Worm (Caenorhabditis elegans) whole organism, L4 larva: ENCODE measurements around the gene mboa-4.
A peak's percentile ranks its signal among the peaks of the same experiment; 100 is the strongest.

Experiments
- F37D6.2 ChIP-seq: sonication (generic microtip); optimal IDR thresholded peaks from 2 replicates; lab custom pipeline; 2016; ENCODE audit warnings: mild to moderate bottlenecking, missing genetic modification characterization, missing compliant biosample characterization
- F49E8.2 ChIP-seq: sonication (generic microtip); optimal IDR thresholded peaks from 2 replicates; lab custom pipeline; 2016; ENCODE audit warnings: missing compliant biosample characterization, mild to moderate bottlenecking, missing genetic modification characterization, borderline replicate concordance
- R02D3.7 ChIP-seq: fragments of 150-350 bp; sonication (generic microtip); optimal IDR thresholded peaks from 3 replicates; lab custom pipeline; 2014; ENCODE audit warnings: missing biosample characterization, missing genetic modification characterization
- Y48G9A.11 ChIP-seq: fragments of 200-800 bp; sonication (Bioruptor generic); IDR thresholded peaks from 2 replicates; pipeline ENCODE4 v1.3.6; 2022; ENCODE audit warnings: missing genetic modification reagents, missing genetic modification characterization, missing compliant biosample characterization
- ZK546.5 ChIP-seq, 2 experiments: sonication (generic microtip); optimal IDR thresholded peaks; 2 replicates each; lab custom pipeline; 2017; ENCODE audit warnings: missing biosample characterization in 2 of 2, missing genetic modification characterization in 2 of 2
- attf-4 ChIP-seq: sonication (generic microtip); optimal IDR thresholded peaks from 3 replicates; lab custom pipeline; 2017; ENCODE audit warnings: missing biosample characterization, missing genetic modification characterization
- ceh-20 ChIP-seq: fragments of 200-800 bp; sonication (Bioruptor generic); IDR thresholded peaks from 2 replicates; pipeline ENCODE4 v1.3.6; 2022; ENCODE audit warnings: missing genetic modification reagents, missing genetic modification characterization, missing compliant biosample characterization
- ceh-32 ChIP-seq: sonication (generic microtip); optimal IDR thresholded peaks from 2 replicates; lab custom pipeline; 2016; ENCODE audit warnings: mild to moderate bottlenecking, missing genetic modification characterization, missing compliant biosample characterization; ENCODE audit not compliant: poor library complexity
- ceh-44 ChIP-seq: fragments of 200-800 bp; sonication (Bioruptor generic); IDR thresholded peaks from 2 replicates; pipeline ENCODE4 v1.3.6; 2022; ENCODE audit warnings: missing genetic modification reagents, missing genetic modification characterization, missing compliant biosample characterization
- ceh-62 ChIP-seq: sonication (generic microtip); optimal IDR thresholded peaks from 2 replicates; lab custom pipeline; 2017; ENCODE audit warnings: missing biosample characterization, missing genetic modification characterization
- ctbp-1 ChIP-seq: fragments of 200-800 bp; sonication (Bioruptor generic); IDR thresholded peaks from 2 replicates; pipeline ENCODE4 v1.3.6; 2022; ENCODE audit warnings: missing genetic modification reagents, missing genetic modification characterization, missing compliant biosample characterization
- daf-16 ChIP-seq, 3 experiments: sonication (generic microtip); optimal IDR thresholded peaks; 2 replicates each; lab custom pipeline; 2016 to 2017; ENCODE audit warnings: missing genetic modification characterization in 3 of 3, missing genetic modification reagents in 3 of 3, mild to moderate bottlenecking in 2 of 3, missing compliant biosample characterization in 2 of 3, missing biosample characterization in 1 of 3, moderate library complexity in 1 of 3
- daf-19 ChIP-seq: fragments of 200-800 bp; sonication (Bioruptor generic); conservative IDR thresholded peaks from 2 replicates; pipeline ENCODE4 v1.3.6; 2022; ENCODE audit warnings: missing genetic modification characterization, missing compliant biosample characterization
- daf-8 ChIP-seq: fragments of 200-800 bp; sonication (Bioruptor generic); IDR thresholded peaks from 2 replicates; pipeline ENCODE4 v1.3.6; 2022; ENCODE audit warnings: missing genetic modification characterization, missing compliant biosample characterization
- dve-1 ChIP-seq: sonication (generic microtip); optimal IDR thresholded peaks from 2 replicates; lab custom pipeline; 2017; ENCODE audit warnings: antibody characterized with exemption, mild to moderate bottlenecking, missing genetic modification characterization, missing compliant biosample characterization; ENCODE audit not compliant: insufficient read depth
- egl-27 ChIP-seq: sonication (generic microtip); optimal IDR thresholded peaks from 3 replicates; lab custom pipeline; 2017; ENCODE audit warnings: missing biosample characterization, missing genetic modification reagents, missing genetic modification characterization
- fkh-10 ChIP-seq: fragments of 150-350 bp; optimal IDR thresholded peaks from 2 replicates; lab custom pipeline; 2014; ENCODE audit warnings: missing biosample characterization, missing genetic modification reagents, missing genetic modification characterization
- fos-1 ChIP-seq: fragments of 150-350 bp; optimal IDR thresholded peaks from 2 replicates; lab custom pipeline; 2014; ENCODE audit warnings: missing biosample characterization, missing genetic modification characterization
- hif-1 ChIP-seq, 2 experiments: sonication (generic microtip); optimal IDR thresholded peaks; 2 replicates each; lab custom pipeline; 2016 to 2017; ENCODE audit warnings: missing compliant biosample characterization in 2 of 2, missing genetic modification characterization in 2 of 2, missing genetic modification reagents in 2 of 2, missing genotype in 2 of 2, mild to moderate bottlenecking in 1 of 2
- hlh-11 ChIP-seq: fragments of 200-800 bp; sonication (Bioruptor generic); optimal IDR thresholded peaks from 2 replicates; lab custom pipeline; 2018; ENCODE audit warnings: mild to moderate bottlenecking, missing genetic modification characterization, missing compliant biosample characterization
- hlh-30 ChIP-seq: sonication (generic microtip); optimal IDR thresholded peaks from 2 replicates; lab custom pipeline; 2017; ENCODE audit warnings: antibody characterized with exemption, mild to moderate bottlenecking, missing genetic modification characterization, missing compliant biosample characterization; ENCODE audit not compliant: insufficient read depth
- lin-1 ChIP-seq: fragments of 200-800 bp; sonication (Bioruptor generic); IDR thresholded peaks from 2 replicates; pipeline ENCODE4 v1.3.6; 2022; ENCODE audit warnings: missing genetic modification reagents, missing genetic modification characterization, missing compliant biosample characterization
- lin-15B ChIP-seq: fragments of 150-350 bp; sonication (generic microtip); optimal IDR thresholded peaks from 3 replicates; lab custom pipeline; 2014; ENCODE audit warnings: missing biosample characterization, missing genetic modification characterization
- lin-29 ChIP-seq: fragments of 200-800 bp; sonication (Bioruptor generic); IDR thresholded peaks from 2 replicates; pipeline ENCODE4 v1.3.6; 2022; ENCODE audit warnings: missing genetic modification reagents, missing genetic modification characterization, missing compliant biosample characterization
- mdt-29 ChIP-seq: fragments of 200-800 bp; sonication (Bioruptor generic); IDR thresholded peaks from 2 replicates; pipeline ENCODE4 v1.3.6; 2022; ENCODE audit warnings: missing genetic modification reagents, missing genetic modification characterization, missing compliant biosample characterization
- mep-1 ChIP-seq: fragments of 150-350 bp; sonication (generic microtip); optimal IDR thresholded peaks from 3 replicates; lab custom pipeline; 2014; ENCODE audit warnings: missing biosample characterization, missing genetic modification characterization
- mes-2 ChIP-seq: sonication (generic microtip); optimal IDR thresholded peaks from 2 replicates; lab custom pipeline; 2016; ENCODE audit warnings: missing genotype, mild to moderate bottlenecking, missing genetic modification characterization, missing compliant biosample characterization; ENCODE audit not compliant: poor library complexity, severe bottlenecking
- nhr-10 ChIP-seq: fragments of 150-350 bp; optimal IDR thresholded peaks from 2 replicates; lab custom pipeline; 2014; ENCODE audit warnings: missing biosample characterization, missing genetic modification characterization
- nhr-111 ChIP-seq: fragments of 200-800 bp; sonication (Bioruptor generic); optimal IDR thresholded peaks from 2 replicates; lab custom pipeline; 2018; ENCODE audit warnings: mild to moderate bottlenecking, missing genetic modification characterization, missing compliant biosample characterization
- nhr-237 ChIP-seq: sonication (generic microtip); optimal IDR thresholded peaks from 2 replicates; lab custom pipeline; 2017; ENCODE audit warnings: missing biosample characterization, missing genetic modification characterization
- nhr-41 ChIP-seq: fragments of 200-800 bp; sonication (Bioruptor generic); IDR thresholded peaks from 2 replicates; pipeline ENCODE4 v1.3.6; 2022; ENCODE audit warnings: missing genetic modification reagents, missing genetic modification characterization, missing compliant biosample characterization
- nhr-48 ChIP-seq: sonication (generic microtip); optimal IDR thresholded peaks from 2 replicates; lab custom pipeline; 2016; ENCODE audit warnings: mild to moderate bottlenecking, missing genetic modification characterization, missing compliant biosample characterization
- nhr-77 ChIP-seq: fragments of 150-350 bp; optimal IDR thresholded peaks from 2 replicates; lab custom pipeline; 2014; ENCODE audit warnings: missing biosample characterization, missing genetic modification characterization
- php-3 ChIP-seq: fragments of 200-800 bp; sonication (Bioruptor generic); IDR thresholded peaks from 2 replicates; pipeline ENCODE4 v1.3.6; 2022; ENCODE audit warnings: missing genetic modification reagents, missing genetic modification characterization, missing compliant biosample characterization
- saeg-2 ChIP-seq: fragments of 200-800 bp; sonication (Bioruptor generic); IDR thresholded peaks from 2 replicates; pipeline ENCODE4 v1.3.6; 2022; ENCODE audit warnings: missing genetic modification reagents, missing genetic modification characterization, missing compliant biosample characterization
- skn-1 ChIP-seq: fragments of 150-350 bp; optimal IDR thresholded peaks from 2 replicates; lab custom pipeline; 2014; ENCODE audit warnings: missing biosample characterization, missing genetic modification characterization
- snpc-1.2 ChIP-seq: fragments of 200-800 bp; sonication (Bioruptor generic); IDR thresholded peaks from 2 replicates; pipeline ENCODE4 v1.3.6; 2022; ENCODE audit warnings: missing genetic modification reagents, missing genetic modification characterization, missing compliant biosample characterization
- spr-1 ChIP-seq: sonication (generic microtip); optimal IDR thresholded peaks from 2 replicates; lab custom pipeline; 2016; ENCODE audit warnings: mild to moderate bottlenecking, missing genetic modification characterization, missing compliant biosample characterization
- unc-39 ChIP-seq: sonication (generic microtip); optimal IDR thresholded peaks from 2 replicates; lab custom pipeline; 2017; ENCODE audit warnings: missing biosample characterization, missing genetic modification characterization
- unc-62 ChIP-seq, 3 experiments: fragments of 150-350 bp in 1 of 3; sonication (generic microtip); optimal IDR thresholded peaks in 2 of 3; peaks in 1 of 3; 1 replicate in 1 of 3; 2 replicates in 2 of 3; lab custom pipeline; 2014 to 2017; ENCODE audit warnings: missing biosample characterization in 3 of 3, missing genetic modification characterization in 3 of 3, missing genetic modification reagents in 3 of 3, missing genotype in 1 of 3
- vab-7 ChIP-seq: fragments of 200-800 bp; sonication (Bioruptor generic); IDR thresholded peaks from 2 replicates; pipeline ENCODE4 v1.3.6; 2022; ENCODE audit warnings: missing genetic modification reagents, missing genetic modification characterization, missing compliant biosample characterization
- zag-1 ChIP-seq: fragments of 150-350 bp; optimal IDR thresholded peaks from 2 replicates; lab custom pipeline; 2014; ENCODE audit warnings: missing biosample characterization, missing genetic modification characterization
- ztf-11 ChIP-seq: fragments of 150-350 bp; optimal IDR thresholded peaks from 2 replicates; lab custom pipeline; 2014; ENCODE audit warnings: missing biosample characterization, missing genetic modification characterization

The mboa-4 gene

DNA sequence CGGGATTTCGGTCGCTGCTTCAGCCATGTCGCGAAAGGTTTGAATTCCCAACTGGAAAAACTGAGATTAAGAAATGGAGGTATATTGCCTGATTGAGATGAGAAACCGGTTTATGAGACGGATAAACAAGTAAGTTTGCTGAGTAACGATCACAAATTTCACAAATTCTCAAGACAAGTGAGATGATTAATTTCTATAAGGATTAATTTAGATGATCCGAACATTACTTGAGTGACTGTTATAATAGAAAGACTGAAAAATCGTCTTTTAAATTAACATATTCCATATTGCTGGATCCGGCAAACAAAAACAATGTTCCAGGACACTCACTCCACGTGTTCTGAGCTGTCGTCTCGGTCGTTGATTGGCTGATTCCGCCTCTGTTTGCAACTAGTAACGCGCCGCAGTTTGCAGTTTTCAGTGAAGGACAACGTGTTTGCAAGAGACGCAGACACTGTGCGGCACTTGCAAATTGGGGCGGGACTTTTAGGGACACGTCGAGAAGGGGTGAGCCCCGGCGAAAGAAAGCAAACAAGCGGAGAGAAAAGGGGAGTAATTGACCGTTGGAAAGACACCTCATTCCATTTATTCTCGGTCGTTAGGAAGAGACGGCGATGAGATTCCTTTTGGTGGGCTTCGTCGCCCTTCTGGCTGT, 40.8 kb downstream of the mboa-4 start, which contains the start of the genes imp-2 and enpl-1 (continued):
- TF ChIP-seq saeg-2 (GFP tag; lab: Robert Waterston, UW) (peak; percentile 78), nhr-10 (tag; lab: Kevin White, UChicago) (peak; percentile 30), ztf-11 (tag; lab: Kevin White, UChicago) (no peak), nhr-77 (tag; lab: Kevin White, UChicago) (peak; percentile 77), php-3 (peak; percentile 69; the same call in 1 of the 2 replicates), mes-2 (peak; percentile 83), F37D6.2 (tag; lab: Kevin White, UChicago) (peak; percentile 63), mep-1 (peak; percentile 96), fos-1 (no peak), ceh-32 (tag; lab: Kevin White, UChicago) (no peak), nhr-111 (no peak), ctbp-1 (GFP tag; lab: Robert Waterston, UW) (peak; percentile 82), ZK546.5 (tag; optimal IDR thresholded peaks at IDR 0.05; lab: Kevin White, UChicago) (peak in 1 of 2 experiments; percentile 44), vab-7 (peak; percentile 67), lin-29 (peak; percentile 52; the same call in 1 of the 2 replicates), nhr-41 (GFP tag; lab: Robert Waterston, UW) (no peak), snpc-1.2 (GFP tag; lab: Robert Waterston, UW) (no peak), mdt-29 (GFP tag; lab: Robert Waterston, UW) (peak; percentile 60; the same call in 1 of the 2 replicates), dve-1 (peak; percentile 93), hif-1 (tag; optimal IDR thresholded peaks at IDR 0.05; lab: Kevin White, UChicago) (peak; percentile 18 to 69), daf-19 (GFP tag; lab: Robert Waterston, UW) (no peak), ceh-62 (tag; lab: Kevin White, UChicago) (no peak), daf-16 (GFP tag; optimal IDR thresholded peaks at IDR 0.05; lab: Kevin White, UChicago) (peak in 1 of 2 experiments; percentile 74), daf-16 (tag; optimal IDR thresholded peaks at IDR 0.05; lab: Kevin White, UChicago) (peak; percentile 72), egl-27 (no peak), R02D3.7 (no peak), hlh-30 (tag; lab: Kevin White, UChicago) (peak; percentile 92), zag-1 (peak; percentile 68), F49E8.2 (no peak), attf-4 (tag; lab: Kevin White, UChicago) (no peak), ceh-20 (peak; percentile 68; the same call in 1 of the 2 replicates), unc-39 (no peak), lin-15B (no peak), daf-8 (GFP tag; lab: Robert Waterston, UW) (no peak), ceh-44 (GFP tag; lab: Robert Waterston, UW) (no peak), lin-1 (peak; percentile 70; the same call in 1 of the 2 replicates), spr-1 (tag; lab: Kevin White, UChicago) (peak; percentile 59)

DNA sequence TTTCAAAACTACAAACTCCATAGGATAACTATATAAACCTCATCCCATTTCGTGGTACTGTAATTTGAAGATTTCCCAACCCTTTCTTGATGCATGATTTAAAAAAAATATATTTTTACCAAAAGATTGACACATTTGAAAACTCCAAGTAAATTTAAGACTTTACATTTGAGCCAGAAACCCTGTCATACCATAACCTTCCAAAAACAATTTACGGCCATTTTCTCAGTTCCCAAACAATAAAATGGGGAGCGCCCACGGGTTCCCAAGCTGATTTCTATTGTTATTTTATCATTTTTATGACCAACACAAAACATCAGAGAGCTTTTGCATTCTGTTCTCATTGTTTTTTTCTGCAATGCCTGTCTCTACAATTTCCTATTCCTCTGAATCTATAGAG, 47.1 kb downstream of the mboa-4 start, which contains the start of gene clc-9:
TSS of gene clc-9 (plus strand) at position 301 of the 400 bp plus-strand sequence.
- TF ChIP-seq fkh-10 (no peak), Y48G9A.11 (GFP tag; lab: Robert Waterston, UW) (no peak), unc-62 (GFP tag; optimal IDR thresholded peaks at IDR 0.05 in 1 of 2; lab: Kevin White, UChicago) (no peak), unc-62 (tag; optimal IDR thresholded peaks at IDR 0.05; lab: Kevin White, UChicago) (no peak), ztf-11 (tag; lab: Kevin White, UChicago) (no peak), nhr-111 (no peak), hlh-11 (tag; lab: Kevin White, UChicago) (no peak), nhr-48 (tag; lab: Kevin White, UChicago) (no peak), spr-1 (tag; lab: Kevin White, UChicago) (no peak), nhr-41 (GFP tag; lab: Robert Waterston, UW) (no peak), mep-1 (no peak), ceh-32 (tag; lab: Kevin White, UChicago) (no peak), skn-1 (no peak), attf-4 (tag; lab: Kevin White, UChicago) (no peak), nhr-237 (tag; lab: Kevin White, UChicago) (no peak)
